Worm (Caenorhabditis elegans) whole organism, L3 larva: ENCODE measurements around the gene pho-12.

ENCODE experiments used
- ZK546.5 ChIP-seq: sonication (generic microtip); optimal IDR thresholded peaks from 2 replicates; lab custom pipeline; 2017; ENCODE audit warnings: missing biosample characterization, missing genetic modification characterization
- aly-2 ChIP-seq: fragments of 150-350 bp; optimal IDR thresholded peaks from 2 replicates; lab custom pipeline; 2014; ENCODE audit warnings: missing biosample characterization, missing genetic modification characterization
- ama-1 ChIP-seq: fragments of 150-350 bp; optimal IDR thresholded peaks from 2 replicates; lab custom pipeline; 2018
- ceh-16 ChIP-seq: sonication (generic microtip); optimal IDR thresholded peaks from 2 replicates; lab custom pipeline; 2017; ENCODE audit warnings: missing biosample characterization, missing genetic modification characterization
- ceh-28 ChIP-seq: fragments of 150-350 bp; optimal IDR thresholded peaks from 2 replicates; lab custom pipeline; 2014; ENCODE audit warnings: missing biosample characterization, missing genetic modification reagents, missing genetic modification characterization
- ceh-82 ChIP-seq: fragments of 150-350 bp; optimal IDR thresholded peaks from 2 replicates; lab custom pipeline; 2014; ENCODE audit warnings: missing biosample characterization, missing genetic modification characterization
- egl-5 ChIP-seq: fragments of 150-350 bp; optimal IDR thresholded peaks from 2 replicates; lab custom pipeline; 2017; ENCODE audit warnings: missing biosample characterization, missing genetic modification reagents, missing genetic modification characterization, inconsistent platforms
- elt-1 ChIP-seq: fragments of 150-350 bp; optimal IDR thresholded peaks from 2 replicates; lab custom pipeline; 2014; ENCODE audit warnings: missing biosample characterization, missing genetic modification characterization
- elt-2 ChIP-seq: sonication (generic microtip); optimal IDR thresholded peaks from 2 replicates; lab custom pipeline; 2016; ENCODE audit warnings: missing genetic modification reagents, mild to moderate bottlenecking, missing genetic modification characterization, missing compliant biosample characterization
- elt-3 ChIP-seq, 3 experiments: fragments of 150-350 bp in 1 of 3; sonication (generic microtip) in 2 of 3; optimal IDR thresholded peaks; 2 replicates in 2 of 3; 4 replicates in 1 of 3; lab custom pipeline; 2014 to 2017; ENCODE audit warnings: missing biosample characterization in 3 of 3, missing genetic modification characterization in 3 of 3
- fkh-10 ChIP-seq: sonication (generic microtip); optimal IDR thresholded peaks from 2 replicates; lab custom pipeline; 2017; ENCODE audit warnings: missing biosample characterization, missing genetic modification reagents, missing genetic modification characterization
- fkh-2 ChIP-seq: fragments of 150-350 bp; optimal IDR thresholded peaks from 2 replicates; lab custom pipeline; 2014; ENCODE audit warnings: missing biosample characterization, missing genetic modification reagents, missing genetic modification characterization
- fos-1 ChIP-seq: fragments of 150-350 bp; optimal IDR thresholded peaks from 2 replicates; lab custom pipeline; 2014; ENCODE audit warnings: missing biosample characterization, missing genetic modification characterization
- hmg-11 ChIP-seq: sonication (generic microtip); optimal IDR thresholded peaks from 2 replicates; lab custom pipeline; 2016; ENCODE audit warnings: missing genetic modification characterization, missing compliant biosample characterization
- jun-1 ChIP-seq: fragments of 150-350 bp; optimal IDR thresholded peaks from 2 replicates; lab custom pipeline; 2014; ENCODE audit warnings: missing biosample characterization, missing genetic modification reagents, missing genetic modification characterization
- lin-15B ChIP-seq: fragments of 150-350 bp; optimal IDR thresholded peaks from 2 replicates; lab custom pipeline; 2014; ENCODE audit warnings: missing biosample characterization, missing genetic modification characterization
- lin-39 ChIP-seq: fragments of 150-350 bp; optimal IDR thresholded peaks from 2 replicates; lab custom pipeline; 2018; ENCODE audit warnings: missing biosample characterization, missing genetic modification reagents, missing genetic modification characterization
- lsy-12 ChIP-seq: sonication (generic microtip); optimal IDR thresholded peaks from 2 replicates; lab custom pipeline; 2016; ENCODE audit warnings: mild to moderate bottlenecking, missing genetic modification characterization, missing compliant biosample characterization
- nfya-1 ChIP-seq: sonication (generic microtip); optimal IDR thresholded peaks from 2 replicates; lab custom pipeline; 2017; ENCODE audit warnings: missing genetic modification characterization, mild to moderate bottlenecking, missing compliant biosample characterization, antibody characterized with exemption, moderate library complexity; ENCODE audit not compliant: insufficient read depth
- nhr-11 ChIP-seq: fragments of 150-350 bp; optimal IDR thresholded peaks from 2 replicates; lab custom pipeline; 2014; ENCODE audit warnings: missing biosample characterization, missing genetic modification characterization
- nhr-12 ChIP-seq: fragments of 150-350 bp; optimal IDR thresholded peaks from 2 replicates; lab custom pipeline; 2014; ENCODE audit warnings: missing biosample characterization, missing genetic modification characterization
- nhr-23 ChIP-seq: fragments of 150-350 bp; optimal IDR thresholded peaks from 2 replicates; lab custom pipeline; 2014; ENCODE audit warnings: missing biosample characterization, missing genetic modification reagents, missing genetic modification characterization
- nhr-25 ChIP-seq: sonication (generic microtip); optimal IDR thresholded peaks from 2 replicates; lab custom pipeline; 2017; ENCODE audit warnings: missing biosample characterization, missing genetic modification characterization
- nhr-43 ChIP-seq: sonication (generic microtip); optimal IDR thresholded peaks from 2 replicates; lab custom pipeline; 2016; ENCODE audit warnings: mild to moderate bottlenecking, missing genetic modification characterization, missing compliant biosample characterization; ENCODE audit not compliant: poor library complexity, severe bottlenecking
- nhr-67 ChIP-seq: fragments of 150-350 bp; optimal IDR thresholded peaks from 2 replicates; lab custom pipeline; 2014; ENCODE audit warnings: missing biosample characterization, missing genetic modification characterization
- nhr-76 ChIP-seq: fragments of 150-350 bp; sonication (generic microtip); optimal IDR thresholded peaks from 5 replicates; lab custom pipeline; 2014; ENCODE audit warnings: missing biosample characterization, missing genetic modification characterization
- pha-4 ChIP-seq: fragments of 150-350 bp; optimal IDR thresholded peaks from 2 replicates; lab custom pipeline; 2014; ENCODE audit warnings: missing biosample characterization, missing genetic modification reagents, missing genetic modification characterization
- pqm-1 ChIP-seq: fragments of 150-350 bp; optimal IDR thresholded peaks from 2 replicates; lab custom pipeline; 2017; ENCODE audit warnings: missing biosample characterization, missing genetic modification characterization, inconsistent platforms
- sea-2 ChIP-seq: fragments of 150-350 bp; sonication (generic microtip); optimal IDR thresholded peaks from 4 replicates; lab custom pipeline; 2014; ENCODE audit warnings: missing biosample characterization, missing genetic modification reagents, missing genetic modification characterization
- snpc-4 ChIP-seq: fragments of 150-350 bp; optimal IDR thresholded peaks from 2 replicates; lab custom pipeline; 2014; ENCODE audit warnings: missing biosample characterization, missing genetic modification characterization
- tbx-2 ChIP-seq: sonication (generic microtip); optimal IDR thresholded peaks from 2 replicates; lab custom pipeline; 2016; ENCODE audit warnings: mild to moderate bottlenecking, missing genetic modification characterization, missing compliant biosample characterization
- unc-62 ChIP-seq: fragments of 150-350 bp; sonication (generic microtip); optimal IDR thresholded peaks from 4 replicates; lab custom pipeline; 2014; ENCODE audit warnings: missing biosample characterization, missing genetic modification reagents, missing genetic modification characterization
- ztf-11 ChIP-seq: fragments of 150-350 bp; optimal IDR thresholded peaks from 2 replicates; lab custom pipeline; 2014; ENCODE audit warnings: missing biosample characterization, missing genetic modification characterization
- ztf-4 ChIP-seq: fragments of 150-350 bp; optimal IDR thresholded peaks from 2 replicates; lab custom pipeline; 2014; ENCODE audit warnings: missing biosample characterization, missing genetic modification characterization

pho-12 gene

DNA sequence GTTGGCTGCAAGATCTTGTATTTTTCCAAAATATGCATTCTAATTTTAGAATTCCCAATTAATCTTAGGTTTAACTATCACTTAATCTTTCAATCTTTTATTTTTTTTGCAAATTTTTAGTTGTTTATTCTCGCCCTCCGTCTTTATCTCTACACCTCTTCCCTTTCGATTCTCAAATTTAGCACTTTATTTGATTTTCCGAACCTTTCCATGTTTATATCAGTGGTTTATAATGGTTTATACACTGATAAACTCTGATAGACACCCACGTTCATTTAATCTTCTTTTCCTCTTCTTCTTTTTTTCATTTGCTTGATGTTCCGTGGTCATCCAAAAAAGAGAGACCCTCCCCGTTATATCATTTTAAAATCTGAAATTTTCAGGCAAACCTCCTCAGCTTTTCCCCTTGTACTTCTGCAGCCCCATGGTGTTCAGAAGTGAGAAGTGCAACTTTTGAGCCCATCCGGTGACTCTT is 38.2 kb downstream of the pho-12 start, which contains the start of the genes nsy-1 and F59A6.13:
Gene nsy-1, plus strand, starts transcription at position 377 of the 475 bp plus-strand sequence.
Gene F59A6.13, plus strand, starts transcription at position 425 of the 475 bp plus-strand sequence.
- TF ChIP-seq elt-2 (tag; lab: Kevin White, UChicago) (peak; percentile 98), pqm-1 (tag; lab: Kevin White, UChicago) (peak; percentile 60), pha-4 (tag; lab: Kevin White, UChicago) (peak; percentile 11), egl-5 (tag; lab: Kevin White, UChicago) (no peak)
- TF ChIP-seq, all 47 proteins: peak for 3

DNA sequence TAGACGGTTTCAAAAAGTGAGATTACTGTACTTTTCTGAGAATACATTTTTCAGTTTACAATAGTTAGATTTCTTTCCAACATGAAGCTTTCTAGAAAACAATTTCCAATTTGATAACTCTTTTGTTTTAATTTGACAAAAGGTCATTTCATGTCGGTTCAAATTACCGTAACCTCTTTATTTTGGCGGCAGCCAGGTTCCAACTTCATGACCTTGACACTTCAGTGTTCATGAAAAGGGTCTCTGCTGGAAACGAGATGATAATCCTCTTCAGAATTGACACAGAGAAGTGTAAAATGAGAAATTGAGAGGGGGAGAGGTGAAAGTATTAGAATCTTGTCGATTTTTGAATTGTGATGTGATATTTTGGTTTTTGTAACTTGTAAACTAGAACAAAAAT is 39.1 kb downstream of the pho-12 start:
- TF ChIP-seq hmg-11 (tag; lab: Kevin White, UChicago): no peak
- TF ChIP-seq nhr-25 (tag; lab: Kevin White, UChicago): peak; percentile 75
- no peak for TF ChIP-seq sea-2 (GFP tag; lab: Kevin White, UChicago)
- TF ChIP-seq lsy-12: no peak
- TF ChIP-seq aly-2 (tag; lab: Kevin White, UChicago): no peak
- no peak for TF ChIP-seq fkh-2 (tag; lab: Kevin White, UChicago)
- TF ChIP-seq unc-62: no peak
- TF ChIP-seq elt-1: no peak
- no peak for TF ChIP-seq ama-1
- TF ChIP-seq elt-3 (tag; optimal IDR thresholded peaks at IDR 0.05; lab: Kevin White, UChicago): peak in 1 of 3 experiments; percentile 3
- no peak for TF ChIP-seq snpc-4

DNA sequence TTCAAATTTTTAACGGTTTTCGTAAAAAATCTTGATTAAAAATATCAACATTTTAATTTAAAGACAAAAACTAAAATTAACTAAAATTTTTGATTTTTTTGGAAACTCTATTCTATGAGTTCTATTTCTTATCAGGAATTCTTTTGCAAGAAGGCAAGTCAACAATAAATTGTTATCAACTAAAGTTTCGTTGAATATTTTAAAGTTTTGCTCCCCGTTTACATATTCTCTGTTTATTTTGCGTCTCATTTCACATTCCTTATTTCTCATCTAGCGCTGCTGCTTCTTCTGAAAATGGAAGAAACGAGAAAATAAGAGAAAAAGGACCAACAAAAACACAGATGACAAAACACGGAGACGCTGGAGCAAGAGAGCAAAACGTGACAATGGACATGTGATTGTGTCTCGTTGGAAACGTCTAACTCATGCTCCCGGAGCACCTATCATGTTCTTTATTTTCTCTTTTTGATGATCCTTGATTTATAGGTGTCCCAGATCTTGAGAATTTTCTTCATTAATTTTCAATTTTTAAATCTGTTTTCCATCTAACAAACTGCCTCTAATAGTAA is 40.0 kb downstream of the pho-12 start:
- TF ChIP-seq lin-15B (tag; lab: Kevin White, UChicago): no peak
- TF ChIP-seq fkh-10 (GFP tag; lab: Kevin White, UChicago): no peak
- TF ChIP-seq tbx-2 (tag; lab: Kevin White, UChicago): no peak
- TF ChIP-seq elt-2 (tag; lab: Kevin White, UChicago): peak; percentile 88
- TF ChIP-seq pha-4 (tag; lab: Kevin White, UChicago): peak; percentile 33
- TF ChIP-seq, all 47 proteins: peak for 2

DNA sequence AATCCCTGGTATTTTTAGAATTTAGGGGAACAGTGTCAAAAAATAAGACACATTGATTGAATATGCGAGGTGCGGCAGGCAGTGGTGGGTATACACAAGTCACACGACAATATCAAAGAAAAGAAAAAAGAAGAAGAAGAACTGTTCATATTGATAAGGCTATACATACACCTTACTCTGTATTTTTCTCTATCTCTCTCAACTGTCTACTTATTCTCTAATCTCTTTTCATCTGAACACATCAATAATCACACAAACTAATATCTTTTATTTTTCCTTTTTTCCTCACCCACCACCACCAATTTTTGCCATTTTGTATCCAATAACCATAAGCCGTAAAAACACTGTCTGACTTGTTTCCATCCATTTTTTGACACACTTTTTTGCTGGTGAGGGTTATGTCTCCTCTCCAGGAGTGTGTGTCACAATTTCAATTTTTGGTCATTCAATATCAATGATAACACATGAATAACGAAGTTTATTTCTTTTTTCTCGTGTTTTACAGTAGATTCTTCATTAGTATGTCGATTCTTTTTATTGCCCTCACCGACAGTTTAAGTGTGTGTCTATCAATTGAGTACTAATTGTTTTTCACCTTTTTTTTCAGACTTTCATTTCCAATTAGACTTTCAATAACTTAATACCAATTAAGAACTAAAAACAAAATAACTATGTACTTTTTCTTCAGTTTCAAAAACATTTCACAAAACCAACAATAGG is 41.1 kb downstream of the pho-12 start:
- TF ChIP-seq fos-1 (tag; lab: Kevin White, UChicago): no peak
- TF ChIP-seq lin-15B (tag; lab: Kevin White, UChicago): no peak
- TF ChIP-seq nhr-23 (tag; lab: Kevin White, UChicago): peak; percentile 15
- no peak for TF ChIP-seq nhr-67 (tag; lab: Kevin White, UChicago)
- TF ChIP-seq fkh-2 (tag; lab: Kevin White, UChicago): no peak
- no peak for TF ChIP-seq elt-3 (tag; optimal IDR thresholded peaks at IDR 0.05; lab: Kevin White, UChicago)
- peak; percentile 32 for TF ChIP-seq ceh-28 (tag; lab: Kevin White, UChicago)
- peak; percentile 7 for TF ChIP-seq nfya-1 (tag; lab: Kevin White, UChicago)
- TF ChIP-seq unc-62: no peak
- peak; percentile 59 for TF ChIP-seq nhr-43 (tag; lab: Kevin White, UChicago)
- TF ChIP-seq pqm-1 (tag; lab: Kevin White, UChicago): peak; percentile 45
- no peak for TF ChIP-seq nhr-76 (tag; lab: Kevin White, UChicago)
- TF ChIP-seq hmg-11 (tag; lab: Kevin White, UChicago): no peak
- TF ChIP-seq nhr-11 (tag; lab: Kevin White, UChicago): no peak
- TF ChIP-seq elt-2 (tag; lab: Kevin White, UChicago): peak; percentile 100
- TF ChIP-seq lsy-12: no peak
- no peak for TF ChIP-seq snpc-4
- no peak for TF ChIP-seq elt-1
- no peak for TF ChIP-seq ztf-11 (tag; lab: Kevin White, UChicago)
- no peak for TF ChIP-seq lin-39 (tag; lab: Kevin White, UChicago)
- TF ChIP-seq pha-4 (tag; lab: Kevin White, UChicago): peak; percentile 28
- TF ChIP-seq ama-1: no peak
- peak; percentile 54 for TF ChIP-seq jun-1
- no peak for TF ChIP-seq aly-2 (tag; lab: Kevin White, UChicago)
- no peak for TF ChIP-seq ceh-16 (tag; lab: Kevin White, UChicago)
- TF ChIP-seq ztf-4 (tag; lab: Kevin White, UChicago): no peak
- peak; percentile 67 for TF ChIP-seq nhr-25 (tag; lab: Kevin White, UChicago)
- TF ChIP-seq nhr-12 (tag; lab: Kevin White, UChicago): no peak
- TF ChIP-seq ceh-82 (tag; lab: Kevin White, UChicago): no peak
- TF ChIP-seq tbx-2 (tag; lab: Kevin White, UChicago): no peak
- no peak for TF ChIP-seq ZK546.5
